Worm (Caenorhabditis elegans) whole organism, midembryonic: ENCODE measurements around the gene chca-1.

Source experiments
- cog-1 ChIP-seq: sonication (generic microtip); optimal IDR thresholded peaks from 2 replicates; lab custom pipeline; 2016; ENCODE audit warnings: missing genetic modification characterization, missing compliant biosample characterization
- flt-1 ChIP-seq: fragments of 200-800 bp; sonication (Bioruptor generic); IDR thresholded peaks from 2 replicates; pipeline ENCODE4 v1.3.6; 2022; ENCODE audit warnings: missing genetic modification characterization, missing compliant biosample characterization
- ztf-29 ChIP-seq: fragments of 200-800 bp; sonication (Bioruptor generic); IDR thresholded peaks from 2 replicates; pipeline ENCODE4 v1.3.6; 2022; ENCODE audit warnings: missing genetic modification reagents, missing genetic modification characterization, missing compliant biosample characterization

- no peak for TF ChIP-seq flt-1 (GFP tag; lab: Robert Waterston, UW)
- TF ChIP-seq ztf-29 (GFP tag; lab: Robert Waterston, UW): no peak
- TF ChIP-seq cog-1 (tag; lab: Kevin White, UChicago): no peak
Measured at ce11 chrIV:9697869-9698268, 46.7 kb downstream of the chca-1 start.
